Worm (Caenorhabditis elegans) whole organism, dauer: ENCODE data around the gene clec-85.
"Not testable (repeated sequence)": the region's sequence is repeated elsewhere in the genome, so short reads cannot be mapped to it uniquely, and the experiment has no call there.

Experiments used
- unc-62 ChIP-seq: sonication (generic microtip); optimal IDR thresholded peaks from 2 replicates; lab custom pipeline; 2017; ENCODE audit warnings: missing biosample characterization, missing genetic modification reagents, missing genetic modification characterization

Gene clec-85

ce11 chrIV:2850586-2850985 is at the start of gene clec-85:
Gene clec-85 (plus strand): TSS chrIV:2850886.
- TF ChIP-seq unc-62 (GFP tag; lab: Kevin White, UChicago) = no peak

ce11 chrIV:2801004-2801403 is 49.7 kb upstream of the clec-85 start:
- TF ChIP-seq unc-62 (GFP tag; lab: Kevin White, UChicago) = no peak

ce11 chrIV:2801558-2801957 is 49.1 kb upstream of the clec-85 start, which contains the start of gene Y54G2A.44:
Gene Y54G2A.44 (plus strand): TSS chrIV:2801858.
- not testable (repeated sequence) for TF ChIP-seq unc-62 (GFP tag; lab: Kevin White, UChicago)

ce11 chrIV:2802193-2802592 is 48.5 kb upstream of the clec-85 start:
- no peak for TF ChIP-seq unc-62 (GFP tag; lab: Kevin White, UChicago)

ce11 chrIV:2803652-2804051 is 47.0 kb upstream of the clec-85 start, which contains the start of gene Y54G2A.32:
Gene Y54G2A.32 (plus strand): TSS chrIV:2803952.
- TF ChIP-seq unc-62 (GFP tag; lab: Kevin White, UChicago) = no peak

- TF ChIP-seq unc-62 (GFP tag; lab: Kevin White, UChicago) = no peak
These were observed 45.2 kb upstream of the clec-85 start, which contains the start of gene Y54G2A.45 for ce11 chrIV:2805525-2805924. Gene Y54G2A.45 (plus strand): TSS chrIV:2805857.

ce11 chrIV:2808154-2808553 is 42.5 kb upstream of the clec-85 start:
- TF ChIP-seq unc-62 (GFP tag; lab: Kevin White, UChicago) = no peak

ce11 chrIV:2809208-2809607 is 41.5 kb upstream of the clec-85 start, which contains the start of gene Y54G2A.76:
Gene Y54G2A.76 (plus strand): TSS chrIV:2809410.
- no peak for TF ChIP-seq unc-62 (GFP tag; lab: Kevin White, UChicago)

ce11 chrIV:2817038-2817437 is 33.6 kb upstream of the clec-85 start:
- TF ChIP-seq unc-62 (GFP tag; lab: Kevin White, UChicago) = no peak

ce11 chrIV:2819633-2820032 is 31.1 kb upstream of the clec-85 start, which contains the start of gene Y54G2A.13:
Gene Y54G2A.13 (minus strand): TSS chrIV:2819733.
- TF ChIP-seq unc-62 (GFP tag; lab: Kevin White, UChicago) = no peak

- no peak for TF ChIP-seq unc-62 (GFP tag; lab: Kevin White, UChicago)
These were observed 30.3 kb upstream of the clec-85 start, which contains the start of gene Y54G2A.37 for ce11 chrIV:2820408-2820807. Gene Y54G2A.37 (plus strand): TSS chrIV:2820708.

ce11 chrIV:2823446-2823845 is 27.2 kb upstream of the clec-85 start, which contains the start of gene clec-80:
Gene clec-80 (plus strand): TSS chrIV:2823746.
- no peak for TF ChIP-seq unc-62 (GFP tag; lab: Kevin White, UChicago)

- no peak for TF ChIP-seq unc-62 (GFP tag; lab: Kevin White, UChicago)
These were observed 25.1 kb upstream of the clec-85 start for ce11 chrIV:2825460-2826103.

- no peak for TF ChIP-seq unc-62 (GFP tag; lab: Kevin White, UChicago)
These were observed 24.4 kb upstream of the clec-85 start for ce11 chrIV:2826335-2826734.

- TF ChIP-seq unc-62 (GFP tag; lab: Kevin White, UChicago) = no peak
These were observed 18.1 kb upstream of the clec-85 start, which contains the start of the genes Y54G2A.48 and pudl-1 for ce11 chrIV:2832587-2832986. Gene Y54G2A.48 (minus strand): TSS chrIV:2832687. Gene pudl-1 (plus strand): TSS chrIV:2832906.

- no peak for TF ChIP-seq unc-62 (GFP tag; lab: Kevin White, UChicago)
These were observed 16.2 kb upstream of the clec-85 start, which contains the start of gene pudl-2 for ce11 chrIV:2834516-2834915. Gene pudl-2 (plus strand): TSS chrIV:2834816.

ce11 chrIV:2835364-2835763 is 15.3 kb upstream of the clec-85 start, which contains the start of gene clec-82:
Gene clec-82 (plus strand): TSS chrIV:2835664.
- no peak for TF ChIP-seq unc-62 (GFP tag; lab: Kevin White, UChicago)
